Fruit fly (Drosophila melanogaster) whole organism, embryonic: Measurements from ENCODE around the gene Jon25Bi.

Experiments used
- Bgb ChIP-seq: fragments of 200-800 bp; sonication (Bioruptor generic); IDR thresholded peaks from 2 replicates; pipeline ENCODE4 v1.3.6; 2022; ENCODE audit warnings: missing biosample characterization, missing genetic modification characterization; ENCODE audit not compliant: partially characterized antibody
- CG11085 ChIP-seq: fragments of 200-800 bp; sonication (Bioruptor generic); IDR thresholded peaks from 2 replicates; pipeline ENCODE4 v1.3.6; 2022; ENCODE audit warnings: missing biosample characterization, missing genetic modification characterization
- CG11093 ChIP-seq: fragments of 200-800 bp; sonication (Bioruptor generic); IDR thresholded peaks from 3 replicates; pipeline ENCODE4 v1.3.6; 2022; ENCODE audit warnings: missing biosample characterization, missing genetic modification characterization
- CG13424 ChIP-seq: fragments of 200-800 bp; sonication (Bioruptor generic); optimal IDR thresholded peaks from 2 replicates; lab custom pipeline; 2019; ENCODE audit warnings: missing biosample characterization, mild to moderate bottlenecking, missing genetic modification characterization, moderate library complexity
- CG14860 ChIP-seq: fragments of 200-800 bp; sonication (Bioruptor generic); IDR thresholded peaks from 3 replicates; pipeline ENCODE4 v1.3.6; 2022; ENCODE audit warnings: missing biosample characterization, missing genetic modification characterization; ENCODE audit not compliant: partially characterized antibody
- CG17186 ChIP-seq: fragments of 200-800 bp; sonication (Bioruptor generic); optimal IDR thresholded peaks from 3 replicates; lab custom pipeline; 2017; ENCODE audit warnings: missing biosample characterization, missing genetic modification reagents, missing genetic modification characterization
- CG18011 ChIP-seq: fragments of 200-800 bp; sonication (Bioruptor generic); optimal IDR thresholded peaks from 2 replicates; lab custom pipeline; 2017; ENCODE audit warnings: missing biosample characterization, missing genetic modification characterization, mild to moderate bottlenecking, moderate library complexity, missing genotype
- CG18619 ChIP-seq: fragments of 200-800 bp; sonication (Bioruptor generic); optimal IDR thresholded peaks from 3 replicates; lab custom pipeline; 2017; ENCODE audit warnings: missing biosample characterization, mild to moderate bottlenecking, missing genetic modification characterization
- CG2116 ChIP-seq: fragments of 200-800 bp; sonication (Bioruptor generic); optimal IDR thresholded peaks from 3 replicates; lab custom pipeline; 2018; ENCODE audit warnings: missing biosample characterization, mild to moderate bottlenecking, missing genetic modification characterization
- CG2129 ChIP-seq: fragments of 200-800 bp; sonication (Bioruptor generic); IDR thresholded peaks from 2 replicates; pipeline ENCODE4 v1.3.6; 2022; ENCODE audit warnings: missing biosample characterization, missing genetic modification characterization; ENCODE audit not compliant: partially characterized antibody
- CG34422 ChIP-seq: fragments of 200-800 bp; sonication (Bioruptor generic); IDR thresholded peaks from 3 replicates; pipeline ENCODE4 v1.3.6; 2022; ENCODE audit warnings: missing biosample characterization, missing genetic modification characterization
- CG3726 ChIP-seq: fragments of 200-800 bp; sonication (Bioruptor generic); IDR thresholded peaks from 3 replicates; pipeline ENCODE4, ENCODE4 v1.3.6; 2022; ENCODE audit warnings: missing biosample characterization, missing genetic modification characterization
- CG4617 ChIP-seq: fragments of 200-800 bp; sonication (Bioruptor generic); optimal IDR thresholded peaks from 3 replicates; lab custom pipeline; 2016; ENCODE audit warnings: missing biosample characterization, missing genetic modification characterization, borderline replicate concordance
- CG9437 ChIP-seq: fragments of 200-800 bp; sonication (Bioruptor generic); optimal IDR thresholded peaks from 2 replicates; lab custom pipeline; 2018; ENCODE audit warnings: missing biosample characterization, mild to moderate bottlenecking, missing genetic modification characterization
- CTCF ChIP-seq: fragments of 200-800 bp; sonication (Bioruptor generic); optimal IDR thresholded peaks from 2 replicates; lab custom pipeline; 2017; ENCODE audit warnings: missing biosample characterization, mild to moderate bottlenecking, missing genetic modification characterization, moderate library complexity
- Dll ChIP-seq: fragments of 200-800 bp; sonication (Bioruptor generic); IDR thresholded peaks from 4 replicates; pipeline ENCODE4 v1.3.6; 2022; ENCODE audit warnings: missing biosample characterization, missing genetic modification characterization; ENCODE audit not compliant: partially characterized antibody
- Dp ChIP-seq: fragments of 200-800 bp; sonication (Bioruptor generic); optimal IDR thresholded peaks from 2 replicates; lab custom pipeline; 2018; ENCODE audit warnings: missing biosample characterization, mild to moderate bottlenecking, missing genetic modification characterization, moderate library complexity
- Ets97D ChIP-seq: fragments of 200-800 bp; sonication (Bioruptor generic); optimal IDR thresholded peaks from 3 replicates; lab custom pipeline; 2016; ENCODE audit warnings: missing biosample characterization, missing genetic modification characterization
- Gug ChIP-seq: fragments of 200-800 bp; sonication (Bioruptor generic); IDR thresholded peaks from 4 replicates; pipeline ENCODE4 v1.3.6; 2022; ENCODE audit warnings: missing biosample characterization, missing genetic modification characterization
- HLH4C ChIP-seq: fragments of 200-800 bp; sonication (Bioruptor generic); IDR thresholded peaks from 3 replicates; pipeline ENCODE4 v1.3.6; 2022; ENCODE audit warnings: missing biosample characterization, missing genetic modification characterization; ENCODE audit not compliant: partially characterized antibody
- Hey ChIP-seq: fragments of 200-800 bp; sonication (Bioruptor generic); optimal IDR thresholded peaks from 3 replicates; lab custom pipeline; 2018; ENCODE audit warnings: missing biosample characterization, mild to moderate bottlenecking, missing genetic modification characterization
- HmgZ ChIP-seq: fragments of 200-800 bp; sonication (Bioruptor generic); optimal IDR thresholded peaks from 2 replicates; lab custom pipeline; 2018; ENCODE audit warnings: missing biosample characterization, mild to moderate bottlenecking, missing genetic modification characterization
- Myb ChIP-seq: fragments of 200-800 bp; sonication (Bioruptor generic); optimal IDR thresholded peaks from 2 replicates; lab custom pipeline; 2016; ENCODE audit warnings: missing biosample characterization, missing genetic modification characterization
- Scr ChIP-seq: fragments of 200-800 bp; sonication (Bioruptor generic); IDR thresholded peaks from 2 replicates; pipeline ENCODE4 v1.3.6; 2022; ENCODE audit warnings: missing biosample characterization, missing genetic modification characterization; ENCODE audit not compliant: partially characterized antibody
- Taf1 ChIP-seq: fragments of 200-800 bp; sonication (Bioruptor generic); IDR thresholded peaks from 2 replicates; pipeline ENCODE4 v1.3.6; 2022; ENCODE audit warnings: missing biosample characterization, missing genetic modification characterization
- YL-1 ChIP-seq: fragments of 200-800 bp; sonication (Bioruptor generic); optimal IDR thresholded peaks from 3 replicates; lab custom pipeline; 2017; ENCODE audit warnings: missing biosample characterization, mild to moderate bottlenecking, missing genetic modification characterization
- amos ChIP-seq: fragments of 200-800 bp; sonication (Bioruptor generic); IDR thresholded peaks from 2 replicates; pipeline ENCODE4 v1.3.6; 2022; ENCODE audit warnings: missing biosample characterization, missing genetic modification characterization; ENCODE audit not compliant: partially characterized antibody
- bbx ChIP-seq: fragments of 200-800 bp; sonication (Bioruptor generic); IDR thresholded peaks from 2 replicates; pipeline ENCODE4 v1.3.6; 2022; ENCODE audit warnings: missing biosample characterization, missing genetic modification characterization; ENCODE audit not compliant: partially characterized antibody
- chinmo ChIP-seq: fragments of 200-800 bp; sonication (Bioruptor generic); IDR thresholded peaks from 4 replicates; pipeline ENCODE4 v1.3.6; 2022; ENCODE audit warnings: missing biosample characterization, missing genetic modification characterization; ENCODE audit not compliant: partially characterized antibody
- cwo ChIP-seq: fragments of 200-800 bp; sonication (Bioruptor generic); optimal IDR thresholded peaks from 3 replicates; lab custom pipeline; 2017; ENCODE audit warnings: missing biosample characterization, missing genetic modification characterization, mild to moderate bottlenecking, moderate library complexity, missing genetic modification reagents
- ftz-f1 ChIP-seq: fragments of 200-800 bp; sonication (Bioruptor generic); optimal IDR thresholded peaks from 2 replicates; lab custom pipeline; 2016; ENCODE audit warnings: missing biosample characterization, missing genetic modification characterization
- gem ChIP-seq: fragments of 200-800 bp; sonication (Bioruptor generic); optimal IDR thresholded peaks from 2 replicates; lab custom pipeline; 2019; ENCODE audit warnings: missing biosample characterization, mild to moderate bottlenecking, missing genetic modification characterization, moderate library complexity
- gfzf ChIP-seq: fragments of 200-800 bp; sonication (Bioruptor generic); optimal IDR thresholded peaks from 2 replicates; lab custom pipeline; 2016; ENCODE audit warnings: missing biosample characterization, mild to moderate bottlenecking, missing genetic modification characterization, moderate library complexity
- hbn ChIP-seq: fragments of 200-800 bp; sonication (Bioruptor generic); IDR thresholded peaks from 2 replicates; pipeline ENCODE4 v1.3.6; 2022; ENCODE audit warnings: missing biosample characterization, missing genetic modification characterization; ENCODE audit not compliant: partially characterized antibody
- inv ChIP-seq: fragments of 200-800 bp; sonication (Bioruptor generic); IDR thresholded peaks from 2 replicates; pipeline ENCODE4 v1.3.6; 2022; ENCODE audit warnings: missing biosample characterization, missing genetic modification characterization; ENCODE audit not compliant: partially characterized antibody
- pho ChIP-seq: fragments of 200-800 bp; sonication (Bioruptor generic); optimal IDR thresholded peaks from 2 replicates; lab custom pipeline; 2016; ENCODE audit warnings: missing biosample characterization, missing genetic modification characterization
- pum ChIP-seq: fragments of 200-800 bp; sonication (Bioruptor generic); optimal IDR thresholded peaks from 2 replicates; lab custom pipeline; 2016; ENCODE audit warnings: missing biosample characterization, missing genetic modification characterization
- pzg ChIP-seq: fragments of 200-800 bp; sonication (Bioruptor generic); optimal IDR thresholded peaks from 3 replicates; lab custom pipeline; 2018; ENCODE audit warnings: missing biosample characterization, mild to moderate bottlenecking, missing genetic modification characterization, moderate library complexity
- row ChIP-seq: fragments of 200-800 bp; sonication (Bioruptor generic); IDR thresholded peaks from 3 replicates; pipeline ENCODE4 v1.3.6; 2022; ENCODE audit warnings: missing biosample characterization, missing genetic modification characterization
- sd ChIP-seq: fragments of 200-800 bp; sonication (Bioruptor generic); optimal IDR thresholded peaks from 3 replicates; lab custom pipeline; 2018; ENCODE audit warnings: missing biosample characterization, mild to moderate bottlenecking, missing genetic modification characterization, moderate library complexity
- sug ChIP-seq: fragments of 200-800 bp; optimal IDR thresholded peaks from 2 replicates; lab custom pipeline; 2019; ENCODE audit warnings: missing biosample characterization, mild to moderate bottlenecking, missing genetic modification characterization, moderate library complexity
- toy ChIP-seq: fragments of 200-800 bp; sonication (Bioruptor generic); IDR thresholded peaks from 2 replicates; pipeline ENCODE4 v1.3.6; 2022; ENCODE audit warnings: missing biosample characterization, missing genetic modification characterization
- zen ChIP-seq: fragments of 200-800 bp; sonication (Bioruptor generic); optimal IDR thresholded peaks from 3 replicates; lab custom pipeline; 2018; ENCODE audit warnings: missing biosample characterization, mild to moderate bottlenecking, missing genetic modification characterization, moderate library complexity

Gene Jon25Bi

DNA sequence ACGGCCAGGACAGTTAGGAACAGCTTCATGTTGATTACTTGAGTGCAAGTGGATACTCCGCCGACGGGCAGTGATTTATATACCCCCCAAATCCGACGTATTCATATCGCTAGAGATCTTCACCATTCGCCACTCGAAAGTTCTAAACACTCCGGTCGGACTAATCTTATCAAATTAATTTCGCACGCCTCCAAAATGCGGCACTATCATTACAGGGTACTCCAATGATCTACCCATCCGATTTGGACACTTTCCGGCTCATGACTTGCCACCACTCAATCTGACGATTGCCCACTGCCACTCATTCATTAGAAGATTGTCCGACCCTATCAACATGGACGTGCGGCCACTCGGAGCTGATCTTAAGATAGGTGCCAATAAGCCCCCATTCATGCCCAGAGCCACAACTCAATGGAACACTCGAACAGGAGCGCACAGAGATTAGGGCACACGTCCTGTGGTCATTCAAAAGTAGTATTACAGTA is 1.8 kb downstream of the Jon25Bi start, which contains the start of gene Jon25Bii (continued):
- peak; percentile 9 for TF ChIP-seq cwo

DNA sequence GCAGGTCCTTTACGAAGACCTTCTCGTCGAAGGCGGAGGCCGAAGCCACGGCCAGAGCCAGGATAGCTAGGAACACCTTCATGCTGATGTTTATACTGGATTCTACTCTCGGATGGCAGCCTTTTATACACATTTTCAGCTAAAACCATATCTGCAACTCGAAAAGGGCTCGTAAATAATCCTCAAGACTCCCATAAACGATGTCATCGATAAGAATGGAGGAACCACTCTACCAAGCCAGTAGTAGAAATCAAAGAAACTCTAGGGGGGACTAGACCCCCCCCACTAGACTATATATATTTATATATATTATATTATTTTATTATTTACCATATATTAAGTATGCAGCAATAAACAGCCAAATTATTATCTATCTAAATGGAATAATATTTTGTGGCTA is 4.3 kb downstream of the Jon25Bi start, which contains the start of gene Jon25Biii:
Gene Jon25Biii (minus strand): TSS at position 101 of the 400 bp plus-strand sequence.
- TF ChIP-seq CG18619 (GFP tag; lab: Kevin White, UChicago) (no peak), HmgZ (tag; lab: Kevin White, UChicago) (no peak), CG2116 (GFP tag; lab: Kevin White, UChicago) (no peak), sug (tag; lab: Kevin White, UChicago) (peak; percentile 84), Hey (tag; lab: Kevin White, UChicago) (no peak), CG18011 (no peak), CG3726 (GFP tag; lab: Robert Waterston, UW) (no peak), pho (GFP tag; lab: Kevin White, UChicago) (no peak)

- TF ChIP-seq toy (GFP tag; lab: Robert Waterston, UW) (no peak), chinmo (GFP tag; lab: Robert Waterston, UW) (0 out of 4 replicates have a peak, but pooled peaks have one; percentile 23), gfzf (GFP tag; lab: Kevin White, UChicago) (peak; percentile 43), Ets97D (GFP tag; lab: Kevin White, UChicago) (no peak), CG4617 (GFP tag; lab: Kevin White, UChicago) (peak; percentile 53), CG34422 (GFP tag; lab: Robert Waterston, UW) (peak; percentile 24; the same call in 1 of the 3 replicates), sd (tag; lab: Kevin White, UChicago) (no peak), row (GFP tag; lab: Robert Waterston, UW) (peak; percentile 19; the same call in 1 of the 3 replicates), Gug (no peak), ftz-f1 (GFP tag; lab: Kevin White, UChicago) (peak; percentile 81), Taf1 (no peak), pum (GFP tag; lab: Kevin White, UChicago) (no peak), CG11085 (no peak), CG2129 (GFP tag; lab: Robert Waterston, UW) (no peak), zen (tag; lab: Kevin White, UChicago) (peak; percentile 22), CG9437 (peak; percentile 19), Bgb (GFP tag; lab: Robert Waterston, UW) (peak; percentile 76), gem (tag; lab: Kevin White, UChicago) (no peak), Dp (GFP tag; lab: Kevin White, UChicago) (peak; percentile 34), bbx (GFP tag; lab: Robert Waterston, UW) (peak; percentile 48), amos (peak; percentile 82), Dll (GFP tag; lab: Robert Waterston, UW) (0 out of 4 replicates have a peak, but pooled peaks have one; percentile 22), CG14860 (GFP tag; lab: Robert Waterston, UW) (peak; percentile 27; the same call in 1 of the 3 replicates), HmgZ (tag; lab: Kevin White, UChicago) (peak; percentile 57), CG11093 (GFP tag; lab: Robert Waterston, UW) (no peak), CG17186 (GFP tag; lab: Kevin White, UChicago) (no peak), Myb (peak; percentile 8), pzg (peak; percentile 51), CG13424 (tag; lab: Kevin White, UChicago) (no peak), hbn (GFP tag; lab: Robert Waterston, UW) (0 out of 2 replicates have a peak, but pooled peaks have one; percentile 20), Scr (GFP tag; lab: Robert Waterston, UW) (peak; percentile 24; the same call in 1 of the 2 replicates), CTCF (GFP tag; lab: Kevin White, UChicago) (peak; percentile 57), HLH4C (peak; percentile 55; the same call in 1 of the 3 replicates), inv (GFP tag; lab: Robert Waterston, UW) (0 out of 2 replicates have a peak, but pooled peaks have one; percentile 8), YL-1 (peak; percentile 2)
Observed at dm6 chr2L:4949453-4950045, 5.4 kb downstream of the Jon25Bi start, which contains the start of gene jet. jet (minus strand) TSS chr2L:4949784.
